Worm (Caenorhabditis elegans) whole organism, L3 larva: Measurements from ENCODE around the gene gyg-1.

Experiments
- aly-2 ChIP-seq: fragments of 150-350 bp; optimal IDR thresholded peaks from 2 replicates; lab custom pipeline; 2014; ENCODE audit warnings: missing biosample characterization, missing genetic modification characterization
- ama-1 ChIP-seq: fragments of 150-350 bp; optimal IDR thresholded peaks from 2 replicates; lab custom pipeline; 2018
- fkh-10 ChIP-seq: sonication (generic microtip); optimal IDR thresholded peaks from 2 replicates; lab custom pipeline; 2017; ENCODE audit warnings: missing biosample characterization, missing genetic modification reagents, missing genetic modification characterization
- fos-1 ChIP-seq: fragments of 150-350 bp; optimal IDR thresholded peaks from 2 replicates; lab custom pipeline; 2014; ENCODE audit warnings: missing biosample characterization, missing genetic modification characterization
- nhr-25 ChIP-seq: sonication (generic microtip); optimal IDR thresholded peaks from 2 replicates; lab custom pipeline; 2017; ENCODE audit warnings: missing biosample characterization, missing genetic modification characterization
- unc-62 ChIP-seq: fragments of 150-350 bp; sonication (generic microtip); optimal IDR thresholded peaks from 4 replicates; lab custom pipeline; 2014; ENCODE audit warnings: missing biosample characterization, missing genetic modification reagents, missing genetic modification characterization
- ztf-11 ChIP-seq: fragments of 150-350 bp; optimal IDR thresholded peaks from 2 replicates; lab custom pipeline; 2014; ENCODE audit warnings: missing biosample characterization, missing genetic modification characterization

- TF ChIP-seq nhr-25 (tag; lab: Kevin White, UChicago) (no peak), ztf-11 (tag; lab: Kevin White, UChicago) (no peak), fkh-10 (GFP tag; lab: Kevin White, UChicago) (no peak), fos-1 (tag; lab: Kevin White, UChicago) (no peak), ama-1 (lab: Kevin White, UChicago) (no peak), aly-2 (tag; lab: Kevin White, UChicago) (no peak), unc-62 (no peak)
Measured at ce11 chrX:3537335-3537734, at the start of gene gyg-1.
